Fruit fly (Drosophila melanogaster) whole organism, adult: ENCODE data around the gene muc.

Experiments used
- CG5204 ChIP-seq: fragments of 200-800 bp; sonication (Bioruptor generic); optimal IDR thresholded peaks from 2 replicates; lab custom pipeline; 2016; ENCODE audit warnings: missing biosample characterization, missing genetic modification characterization
- CG7045 ChIP-seq: fragments of 200-800 bp; sonication (Bioruptor generic); optimal IDR thresholded peaks from 2 replicates; lab custom pipeline; 2017; ENCODE audit warnings: missing biosample characterization, mild to moderate bottlenecking, missing genetic modification characterization
- CG7101 ChIP-seq: fragments of 200-800 bp; sonication (Bioruptor generic); optimal IDR thresholded peaks from 2 replicates; lab custom pipeline; 2018; ENCODE audit warnings: missing biosample characterization, mild to moderate bottlenecking, missing genetic modification characterization, moderate library complexity
- Clk ChIP-seq: fragments of 200-800 bp; sonication (Bioruptor generic); optimal IDR thresholded peaks from 2 replicates; lab custom pipeline; 2017; ENCODE audit warnings: missing biosample characterization, missing genetic modification characterization
- Crg-1 ChIP-seq: fragments of 200-800 bp; sonication (Bioruptor generic); optimal IDR thresholded peaks from 2 replicates; lab custom pipeline; 2016; ENCODE audit warnings: missing biosample characterization, missing genetic modification characterization
- bab1 ChIP-seq: fragments of 200-800 bp; sonication (Bioruptor generic); optimal IDR thresholded peaks from 3 replicates; lab custom pipeline; 2019; ENCODE audit warnings: missing biosample characterization, mild to moderate bottlenecking, missing genetic modification characterization, moderate library complexity
- cic ChIP-seq: fragments of 200-800 bp; sonication (Bioruptor generic); optimal IDR thresholded peaks from 2 replicates; lab custom pipeline; 2017; ENCODE audit warnings: missing biosample characterization, mild to moderate bottlenecking, missing genetic modification characterization, moderate library complexity
- kay ChIP-seq: fragments of 200-800 bp; sonication (Bioruptor generic); peaks from one replicate; lab custom pipeline; 2016; ENCODE audit warnings: missing biosample characterization, missing genetic modification characterization, borderline replicate concordance

DNA sequence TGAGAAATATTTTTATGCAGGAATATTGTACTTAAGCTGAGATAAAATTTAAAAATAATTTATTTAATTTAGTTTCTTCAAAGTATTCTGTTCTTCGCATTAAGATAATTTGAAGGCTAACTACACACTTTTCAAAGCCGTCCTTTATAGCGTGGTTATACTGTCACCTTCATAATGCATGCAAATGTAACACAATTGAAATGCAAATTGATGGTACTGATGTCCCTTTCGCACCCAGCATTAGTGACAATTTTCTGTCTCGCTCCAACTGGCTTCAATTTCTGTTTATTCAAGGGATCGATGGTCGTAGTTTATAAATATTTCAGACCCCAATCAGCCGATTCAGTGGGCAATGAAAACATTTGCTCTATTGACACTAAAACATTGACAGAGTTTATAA, 11.8 kb downstream of the muc start:
- no peak for TF ChIP-seq Crg-1
- no peak for TF ChIP-seq CG5204 (GFP tag; lab: Kevin White, UChicago)
- TF ChIP-seq bab1 (GFP tag; lab: Kevin White, UChicago): peak; percentile 9
- no peak for TF ChIP-seq cic (GFP tag; lab: Kevin White, UChicago)
- no peak for TF ChIP-seq CG7045 (GFP tag; lab: Kevin White, UChicago)
- peak; percentile 2 for TF ChIP-seq CG7101 (tag; lab: Kevin White, UChicago)
- no peak for TF ChIP-seq kay (GFP tag; lab: Kevin White, UChicago)
- TF ChIP-seq Clk (GFP tag; lab: Kevin White, UChicago): no peak
